Fruit fly (Drosophila melanogaster): ENCODE measurements around the gene sturkopf.

Gene sturkopf

dm6 chr3L:1307005-1307632 is 6.1 kb downstream of the sturkopf start, which contains the start of the genes Ctr9 and Nt5a (continued):
- TF ChIP-seq Abd-B (GFP tag; optimal IDR thresholded peaks at IDR 0.05) (peak; percentile 53), odd (GFP tag; optimal IDR thresholded peaks at IDR 0.05) (no peak), CG31224 (GFP tag; IDR thresholded peaks at IDR 0.05) (peak; percentile 62; the same call in 1 of the 2 replicates), cwo (GFP tag; optimal IDR thresholded peaks at IDR 0.05) (no peak), aop (GFP tag; IDR thresholded peaks at IDR 0.05) (no peak), grau (tag; optimal IDR thresholded peaks at IDR 0.05) (peak; percentile 58), CG31441 (GFP tag; IDR thresholded peaks at IDR 0.05) (no peak), CG6272 (GFP tag; IDR thresholded peaks at IDR 0.05) (peak; percentile 62), Hand (GFP tag; optimal IDR thresholded peaks at IDR 0.05) (no peak), Lpt (GFP tag; optimal IDR thresholded peaks at IDR 0.05) (no peak), CG13894 (tag; optimal IDR thresholded peaks at IDR 0.05) (peak; percentile 76), CTCF (GFP tag; optimal IDR thresholded peaks at IDR 0.05) (no peak), nmo (GFP tag; optimal IDR thresholded peaks at IDR 0.05) (peak; percentile 67), dysf (GFP tag; IDR thresholded peaks at IDR 0.05) (peak; percentile 40; the same call in 2 of the 3 replicates), CG13424 (tag; optimal IDR thresholded peaks at IDR 0.05) (peak; percentile 65), schlank (tag; optimal IDR thresholded peaks at IDR 0.05) (no peak), Blimp-1 (GFP tag; optimal IDR thresholded peaks at IDR 0.05) (peak; percentile 71), CG4854 (GFP tag; optimal IDR thresholded peaks at IDR 0.05) (peak; percentile 18), repo (GFP tag; optimal IDR thresholded peaks at IDR 0.05) (peak; percentile 40), CG17186 (GFP tag; optimal IDR thresholded peaks at IDR 0.05) (peak; percentile 37), Bgb (GFP tag; IDR thresholded peaks at IDR 0.05; ENCODE audit: partially characterized antibody) (peak; percentile 85), CG9817 (tag; optimal IDR thresholded peaks at IDR 0.05) (peak; percentile 65), ATbp (GFP tag; optimal IDR thresholded peaks at IDR 0.05) (no peak), sc (optimal IDR thresholded peaks at IDR 0.05) (no peak), sc (GFP tag; optimal IDR thresholded peaks at IDR 0.05) (no peak), ab (GFP tag; optimal IDR thresholded peaks at IDR 0.05) (no peak), bab2 (GFP tag; optimal IDR thresholded peaks at IDR 0.05) (peak; percentile 59), Pdp1 (GFP tag; optimal IDR thresholded peaks at IDR 0.05) (peak; percentile 53 to 100), CG12155 (GFP tag; optimal IDR thresholded peaks at IDR 0.05) (peak; percentile 52), exex (tag; optimal IDR thresholded peaks at IDR 0.05) (peak; percentile 49), corto (GFP tag; optimal IDR thresholded peaks at IDR 0.05) (no peak), ro (GFP tag; IDR thresholded peaks at IDR 0.05) (no peak), Nf-YC (tag; optimal IDR thresholded peaks at IDR 0.05) (no peak), Camta (GFP tag; optimal IDR thresholded peaks at IDR 0.05) (no peak), CG17361 (GFP tag; IDR thresholded peaks at IDR 0.05) (no peak; the same call in 2 of the 3 replicates), bbx (GFP tag; IDR thresholded peaks at IDR 0.05; ENCODE audit: partially characterized antibody) (peak; percentile 81), gro (GFP tag; optimal IDR thresholded peaks at IDR 0.05) (peak; percentile 87), oc (tag; optimal IDR thresholded peaks at IDR 0.05) (no peak), tll (GFP tag; optimal IDR thresholded peaks at IDR 0.05) (peak in 1 of 2 experiments; percentile 34), sim (GFP tag; IDR thresholded peaks at IDR 0.05) (no peak), CG1832 (GFP tag; optimal IDR thresholded peaks at IDR 0.05) (no peak), wdn (GFP tag; IDR thresholded peaks at IDR 0.05) (no peak), CG1792 (GFP tag; optimal IDR thresholded peaks at IDR 0.05) (peak; percentile 62), Max (GFP tag; optimal IDR thresholded peaks at IDR 0.05) (no peak), Aef1 (GFP tag; IDR thresholded peaks at IDR 0.05) (peak; percentile 49), jing (GFP tag; optimal IDR thresholded peaks at IDR 0.05) (no peak), Stat92E (GFP tag; optimal IDR thresholded peaks at IDR 0.05) (peak in 1 of 3 experiments; percentile 29), CG2889 (GFP tag; IDR thresholded peaks at IDR 0.05) (peak; percentile 34; the same call in 1 of the 3 replicates), CG15073 (GFP tag; optimal IDR thresholded peaks at IDR 0.05) (no peak), CG34376 (GFP tag; optimal IDR thresholded peaks at IDR 0.05) (peak; percentile 70)

Data from whole organism, embryonic.